Worm (Caenorhabditis elegans) whole organism, L4 larva: ENCODE results near the gene ZK1098.12.

ENCODE experiments used
- F49E8.2 ChIP-seq: sonication (generic microtip); optimal IDR thresholded peaks from 2 replicates; lab custom pipeline; 2016; ENCODE audit warnings: missing compliant biosample characterization, mild to moderate bottlenecking, missing genetic modification characterization, borderline replicate concordance
- daf-16 ChIP-seq, 3 experiments: sonication (generic microtip); optimal IDR thresholded peaks; 2 replicates each; lab custom pipeline; 2016 to 2017; ENCODE audit warnings: missing genetic modification characterization in 3 of 3, missing genetic modification reagents in 3 of 3, mild to moderate bottlenecking in 2 of 3, missing compliant biosample characterization in 2 of 3, missing biosample characterization in 1 of 3, moderate library complexity in 1 of 3
- egl-27 ChIP-seq: sonication (generic microtip); optimal IDR thresholded peaks from 3 replicates; lab custom pipeline; 2017; ENCODE audit warnings: missing biosample characterization, missing genetic modification reagents, missing genetic modification characterization
- jun-1 ChIP-seq: fragments of 150-350 bp; optimal IDR thresholded peaks from 2 replicates; lab custom pipeline; 2014; ENCODE audit warnings: missing biosample characterization, missing genetic modification reagents, missing genetic modification characterization
- lin-13 ChIP-seq: fragments of 150-350 bp; optimal IDR thresholded peaks from 2 replicates; lab custom pipeline; 2014; ENCODE audit warnings: missing biosample characterization, missing genetic modification reagents, missing genetic modification characterization
- lir-3 ChIP-seq: sonication (generic microtip); optimal IDR thresholded peaks from 2 replicates; lab custom pipeline; 2016; ENCODE audit warnings: mild to moderate bottlenecking, missing genetic modification characterization, missing compliant biosample characterization
- lsy-2 ChIP-seq, 2 experiments: fragments of 150-350 bp in 1 of 2; sonication (generic microtip) in 1 of 2; optimal IDR thresholded peaks; 2 replicates each; lab custom pipeline; 2014 to 2017; ENCODE audit warnings: missing biosample characterization in 2 of 2, missing genetic modification characterization in 2 of 2
- mxl-3 ChIP-seq: fragments of 200-800 bp; sonication (Bioruptor generic); optimal IDR thresholded peaks from 2 replicates; lab custom pipeline; 2018; ENCODE audit warnings: mild to moderate bottlenecking, missing genetic modification characterization, missing compliant biosample characterization
- nhr-6 ChIP-seq: fragments of 150-350 bp; optimal IDR thresholded peaks from 2 replicates; lab custom pipeline; 2014; ENCODE audit warnings: missing biosample characterization, missing genetic modification characterization
- nhr-77 ChIP-seq: fragments of 150-350 bp; optimal IDR thresholded peaks from 2 replicates; lab custom pipeline; 2014; ENCODE audit warnings: missing biosample characterization, missing genetic modification characterization
- pha-4 ChIP-seq, 2 experiments: fragments of 150-350 bp in 1 of 2; fragments of 200-800 bp in 1 of 2; sonication (Bioruptor generic) in 1 of 2; IDR thresholded peaks in 1 of 2; optimal IDR thresholded peaks in 1 of 2; 2 replicates each; pipeline versions ENCODE4 v1.3.6 to Lab custom; 2014 to 2022; ENCODE audit warnings: missing genetic modification characterization in 2 of 2, missing genetic modification reagents in 2 of 2, missing biosample characterization in 1 of 2, missing compliant biosample characterization in 1 of 2
- skn-1 ChIP-seq: fragments of 150-350 bp; optimal IDR thresholded peaks from 2 replicates; lab custom pipeline; 2014; ENCODE audit warnings: missing biosample characterization, missing genetic modification characterization
- snpc-4 ChIP-seq: fragments of 150-350 bp; optimal IDR thresholded peaks from 2 replicates; lab custom pipeline; 2014; ENCODE audit warnings: missing biosample characterization, missing genetic modification characterization
- unc-62 ChIP-seq, 3 experiments: fragments of 150-350 bp in 1 of 3; sonication (generic microtip); optimal IDR thresholded peaks in 2 of 3; peaks in 1 of 3; 1 replicate in 1 of 3; 2 replicates in 2 of 3; lab custom pipeline; 2014 to 2017; ENCODE audit warnings: missing biosample characterization in 3 of 3, missing genetic modification characterization in 3 of 3, missing genetic modification reagents in 3 of 3, missing genotype in 1 of 3

DNA sequence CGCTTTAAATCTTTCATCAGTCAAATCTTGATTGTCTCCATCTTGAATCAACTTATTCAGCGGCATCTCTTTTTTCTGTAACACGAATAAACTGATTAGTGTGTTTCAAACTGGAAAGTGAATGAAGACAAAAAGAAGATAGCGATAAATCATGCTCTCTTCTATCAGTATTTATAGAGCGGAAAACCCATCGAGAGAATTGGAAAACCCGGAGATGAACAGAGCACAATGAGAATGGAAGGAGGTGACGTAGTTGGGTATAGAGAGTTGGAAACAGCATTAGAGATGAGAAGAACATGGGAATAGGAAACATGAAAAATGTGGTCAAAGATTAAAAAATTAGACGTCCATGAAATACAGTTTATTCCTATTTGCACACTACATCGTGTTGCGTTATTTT, 47.2 kb downstream of the ZK1098.12 start, which contains the start of gene acox-1.5:
- TF ChIP-seq lin-13 (GFP tag; lab: Kevin White, UChicago) (no peak), egl-27 (no peak), pha-4 (GFP tag; IDR thresholded peaks at IDR 0.05; lab: Robert Waterston, UW) (no peak), pha-4 (tag; optimal IDR thresholded peaks at IDR 0.05; lab: Kevin White, UChicago) (no peak), lir-3 (tag; lab: Kevin White, UChicago) (no peak), unc-62 (GFP tag; optimal IDR thresholded peaks at IDR 0.05 in 1 of 2; lab: Kevin White, UChicago) (peak in 1 of 2 experiments; percentile 16), unc-62 (tag; optimal IDR thresholded peaks at IDR 0.05; lab: Kevin White, UChicago) (no peak), skn-1 (tag; lab: Kevin White, UChicago) (no peak), snpc-4 (tag; lab: Kevin White, UChicago) (no peak), nhr-6 (tag; lab: Kevin White, UChicago) (no peak), daf-16 (GFP tag; optimal IDR thresholded peaks at IDR 0.05; lab: Kevin White, UChicago) (no peak), daf-16 (tag; optimal IDR thresholded peaks at IDR 0.05; lab: Kevin White, UChicago) (no peak), lsy-2 (tag; optimal IDR thresholded peaks at IDR 0.05; lab: Kevin White, UChicago) (no peak), nhr-77 (peak; percentile 56), F49E8.2 (tag; lab: Kevin White, UChicago) (no peak), jun-1 (no peak), mxl-3 (GFP tag; lab: Kevin White, UChicago) (no peak)
